Worm (Caenorhabditis elegans): ENCODE data around the gene gst-17.

- TF ChIP-seq him-1 (tag; optimal IDR thresholded peaks at IDR 0.05) (no peak), dao-5 (tag; optimal IDR thresholded peaks at IDR 0.05) (no peak), W03F9.2 (tag; optimal IDR thresholded peaks at IDR 0.05) (no peak)
Measured at ce11 chrII:13640210-13640609, 9.6 kb upstream of the gst-17 start.
